Fruit fly (Drosophila melanogaster) whole organism, embryonic: Measurements from ENCODE around the gene witty.

Experiments used
- Bgb ChIP-seq: fragments of 200-800 bp; sonication (Bioruptor generic); IDR thresholded peaks from 2 replicates; pipeline ENCODE4 v1.3.6; 2022; ENCODE audit warnings: missing biosample characterization, missing genetic modification characterization; ENCODE audit not compliant: partially characterized antibody
- CG10209 ChIP-seq: fragments of 200-800 bp; sonication (Bioruptor generic); optimal IDR thresholded peaks from 3 replicates; lab custom pipeline; 2017; ENCODE audit warnings: missing biosample characterization, mild to moderate bottlenecking, missing genetic modification characterization, missing genetic modification reagents
- CG10565 ChIP-seq: fragments of 200-800 bp; sonication (Bioruptor generic); optimal IDR thresholded peaks from 3 replicates; lab custom pipeline; 2016; ENCODE audit warnings: missing biosample characterization, mild to moderate bottlenecking, missing genetic modification characterization
- CG12071 ChIP-seq: fragments of 200-800 bp; sonication (Bioruptor generic); optimal IDR thresholded peaks from 3 replicates; lab custom pipeline; 2018; ENCODE audit warnings: missing biosample characterization, mild to moderate bottlenecking, missing genetic modification characterization
- CG12659 ChIP-seq: fragments of 200-800 bp; sonication (Bioruptor generic); optimal IDR thresholded peaks from 3 replicates; lab custom pipeline; 2017; ENCODE audit warnings: mild to moderate bottlenecking, missing biosample characterization, missing genetic modification reagents, missing genetic modification characterization
- CG12769 ChIP-seq: fragments of 200-800 bp; sonication (Bioruptor generic); optimal IDR thresholded peaks from 2 replicates; lab custom pipeline; 2019; ENCODE audit warnings: missing biosample characterization, mild to moderate bottlenecking, missing genetic modification characterization, moderate library complexity
- CG14860 ChIP-seq: fragments of 200-800 bp; sonication (Bioruptor generic); IDR thresholded peaks from 3 replicates; pipeline ENCODE4 v1.3.6; 2022; ENCODE audit warnings: missing biosample characterization, missing genetic modification characterization; ENCODE audit not compliant: partially characterized antibody
- CG15514 ChIP-seq: fragments of 200-800 bp; sonication (Bioruptor generic); optimal IDR thresholded peaks from 3 replicates; lab custom pipeline; 2017; ENCODE audit warnings: missing biosample characterization, missing genetic modification characterization, mild to moderate bottlenecking, moderate library complexity, missing genetic modification reagents
- CG18764 ChIP-seq: fragments of 200-800 bp; sonication (Bioruptor generic); optimal IDR thresholded peaks from 3 replicates; lab custom pipeline; 2016; ENCODE audit warnings: missing biosample characterization, missing genetic modification characterization
- CG2678 ChIP-seq: fragments of 200-800 bp; sonication (Bioruptor generic); optimal IDR thresholded peaks from 3 replicates; lab custom pipeline; 2019; ENCODE audit warnings: missing biosample characterization, mild to moderate bottlenecking, missing genetic modification characterization, moderate library complexity
- CG3163 ChIP-seq: fragments of 200-800 bp; sonication (Bioruptor generic); optimal IDR thresholded peaks from 3 replicates; lab custom pipeline; 2016; ENCODE audit warnings: missing biosample characterization, missing genetic modification characterization
- CG33557 ChIP-seq: fragments of 200-800 bp; sonication (Bioruptor generic); optimal IDR thresholded peaks from 2 replicates; lab custom pipeline; 2019; ENCODE audit warnings: missing biosample characterization, mild to moderate bottlenecking, missing genetic modification characterization, moderate library complexity
- CG34224 ChIP-seq: fragments of 200-800 bp; sonication (Bioruptor generic); IDR thresholded peaks from 3 replicates; pipeline ENCODE4 v1.3.6; 2022; ENCODE audit warnings: missing biosample characterization, missing genetic modification characterization; ENCODE audit not compliant: partially characterized antibody
- CG3726 ChIP-seq: fragments of 200-800 bp; sonication (Bioruptor generic); IDR thresholded peaks from 3 replicates; pipeline ENCODE4, ENCODE4 v1.3.6; 2022; ENCODE audit warnings: missing biosample characterization, missing genetic modification characterization
- CG4328 ChIP-seq: fragments of 200-800 bp; sonication (Bioruptor generic); optimal IDR thresholded peaks from 3 replicates; lab custom pipeline; 2017; ENCODE audit warnings: missing biosample characterization, missing genetic modification reagents, missing genetic modification characterization
- CG5953 ChIP-seq: fragments of 200-800 bp; sonication (Bioruptor generic); IDR thresholded peaks from 2 replicates; pipeline ENCODE4 v1.3.6; 2022; ENCODE audit warnings: missing biosample characterization, missing genetic modification characterization
- CG6654 ChIP-seq: fragments of 200-800 bp; sonication (Bioruptor generic); optimal IDR thresholded peaks from 2 replicates; lab custom pipeline; 2017; ENCODE audit warnings: missing biosample characterization, mild to moderate bottlenecking, missing genetic modification characterization
- CG7745 ChIP-seq: fragments of 200-800 bp; sonication (Bioruptor generic); optimal IDR thresholded peaks from 2 replicates; lab custom pipeline; 2018; ENCODE audit warnings: missing biosample characterization, mild to moderate bottlenecking, missing genetic modification characterization, moderate library complexity
- CG9876 ChIP-seq: fragments of 200-800 bp; sonication (Bioruptor generic); optimal IDR thresholded peaks from 2 replicates; lab custom pipeline; 2016; ENCODE audit warnings: missing biosample characterization, missing genetic modification characterization
- CoRest ChIP-seq: fragments of 200-800 bp; sonication (Bioruptor generic); optimal IDR thresholded peaks from 3 replicates; lab custom pipeline; 2018; ENCODE audit warnings: missing biosample characterization, mild to moderate bottlenecking, missing genetic modification characterization, moderate library complexity
- D19A ChIP-seq: fragments of 200-800 bp; optimal IDR thresholded peaks from 3 replicates; lab custom pipeline; 2019; ENCODE audit warnings: missing biosample characterization, mild to moderate bottlenecking, missing genetic modification characterization, moderate library complexity
- Dbx ChIP-seq: fragments of 200-800 bp; sonication (Bioruptor generic); IDR thresholded peaks from 3 replicates; pipeline ENCODE4 v1.3.6; 2022; ENCODE audit warnings: missing biosample characterization, missing genetic modification characterization
- Ets65A ChIP-seq: fragments of 200-800 bp; sonication (Bioruptor generic); peaks from one replicate; lab custom pipeline; 2016; ENCODE audit warnings: missing biosample characterization, missing genetic modification characterization
- Fer2 ChIP-seq: fragments of 200-800 bp; sonication (Bioruptor generic); optimal IDR thresholded peaks from 2 replicates; lab custom pipeline; 2018; ENCODE audit warnings: missing biosample characterization, mild to moderate bottlenecking, missing genetic modification characterization, moderate library complexity
- Hmx ChIP-seq: fragments of 200-800 bp; sonication (Bioruptor generic); optimal IDR thresholded peaks from 2 replicates; lab custom pipeline; 2016; ENCODE audit warnings: missing biosample characterization, missing genetic modification characterization
- Lhr ChIP-seq: fragments of 200-800 bp; sonication (Bioruptor generic); optimal IDR thresholded peaks from 3 replicates; lab custom pipeline; 2017; ENCODE audit warnings: mild to moderate bottlenecking, missing biosample characterization, missing genetic modification reagents, missing genetic modification characterization
- Meics ChIP-seq: fragments of 200-800 bp; sonication (Bioruptor generic); optimal IDR thresholded peaks from 2 replicates; lab custom pipeline; 2017; ENCODE audit warnings: missing biosample characterization, mild to moderate bottlenecking, missing genetic modification characterization
- Oli ChIP-seq: fragments of 200-800 bp; sonication (Bioruptor generic); optimal IDR thresholded peaks from 2 replicates; lab custom pipeline; 2018; ENCODE audit warnings: missing biosample characterization, mild to moderate bottlenecking, missing genetic modification characterization, moderate library complexity
- Sin3A ChIP-seq: fragments of >200 bp; optimal IDR thresholded peaks from 2 replicates; lab custom pipeline; 2018
- bowl ChIP-seq: fragments of 200-800 bp; sonication (Bioruptor generic); IDR thresholded peaks from 2 replicates; pipeline ENCODE4 v1.3.6; 2022; ENCODE audit warnings: missing biosample characterization, missing genetic modification characterization
- br ChIP-seq: fragments of >200 bp; optimal IDR thresholded peaks from 2 replicates; lab custom pipeline; 2017
- bsh ChIP-seq, 2 experiments: fragments of 200-800 bp; sonication (Bioruptor generic); optimal IDR thresholded peaks; 2 replicates each; lab custom pipeline; 2017 to 2018; ENCODE audit warnings: mild to moderate bottlenecking in 2 of 2, missing biosample characterization in 2 of 2, missing genetic modification characterization in 2 of 2, moderate library complexity in 1 of 2
- cas ChIP-seq: fragments of 200-800 bp; sonication (Bioruptor generic); IDR thresholded peaks from 2 replicates; pipeline ENCODE4 v1.3.6; 2022; ENCODE audit warnings: missing biosample characterization, missing genetic modification characterization
- dm ChIP-seq: fragments of 200-800 bp; sonication (Bioruptor generic); optimal IDR thresholded peaks from 3 replicates; lab custom pipeline; 2016; ENCODE audit warnings: missing biosample characterization, missing genetic modification characterization
- esg ChIP-seq: fragments of 200-800 bp; sonication (Bioruptor generic); conservative IDR thresholded peaks from 2 replicates; pipeline ENCODE4 v1.3.6; 2022; ENCODE audit warnings: missing biosample characterization, missing genetic modification characterization
- gcm ChIP-seq: fragments of 200-800 bp; sonication (Bioruptor generic); optimal IDR thresholded peaks from 2 replicates; lab custom pipeline; 2019; ENCODE audit warnings: missing biosample characterization, mild to moderate bottlenecking, missing genetic modification characterization, moderate library complexity
- gcm2 ChIP-seq: fragments of 200-800 bp; sonication (Bioruptor generic); optimal IDR thresholded peaks from 2 replicates; lab custom pipeline; 2016; ENCODE audit warnings: missing biosample characterization, missing genetic modification characterization
- hkb ChIP-seq, 2 experiments: fragments of 200-800 bp in 1 of 2; fragments of >200 bp in 1 of 2; sonication (Bioruptor generic) in 1 of 2; IDR thresholded peaks in 1 of 2; optimal IDR thresholded peaks in 1 of 2; 2 replicates each; pipeline versions ENCODE4 v1.3.6 to Lab custom; 2017 to 2022; ENCODE audit warnings: missing biosample characterization in 1 of 2, missing genetic modification characterization in 1 of 2
- kni ChIP-seq: fragments of 200-800 bp; sonication (Bioruptor generic); optimal IDR thresholded peaks from 3 replicates; lab custom pipeline; 2017; ENCODE audit warnings: mild to moderate bottlenecking, missing biosample characterization, missing genetic modification reagents, missing genetic modification characterization
- lov ChIP-seq, 2 experiments: fragments of 200-800 bp in 1 of 2; fragments of >200 bp in 1 of 2; sonication (Bioruptor generic) in 1 of 2; IDR thresholded peaks in 1 of 2; optimal IDR thresholded peaks in 1 of 2; 2 replicates in 1 of 2; 3 replicates in 1 of 2; pipeline versions ENCODE4 v1.3.6 to Lab custom; 2017 to 2022; ENCODE audit warnings: missing biosample characterization in 1 of 2, missing genetic modification characterization in 1 of 2
- pfk ChIP-seq: fragments of 200-800 bp; sonication (Bioruptor generic); optimal IDR thresholded peaks from 2 replicates; lab custom pipeline; 2018; ENCODE audit warnings: missing biosample characterization, mild to moderate bottlenecking, missing genetic modification characterization, moderate library complexity
- ranshi ChIP-seq: fragments of 200-800 bp; sonication (Bioruptor generic); IDR thresholded peaks from 2 replicates; pipeline ENCODE4 v1.3.6; 2022; ENCODE audit warnings: missing biosample characterization, missing genetic modification characterization
- sd ChIP-seq: fragments of 200-800 bp; sonication (Bioruptor generic); optimal IDR thresholded peaks from 3 replicates; lab custom pipeline; 2018; ENCODE audit warnings: missing biosample characterization, mild to moderate bottlenecking, missing genetic modification characterization, moderate library complexity
- sens ChIP-seq: fragments of 200-800 bp; sonication (Bioruptor generic); peaks from one replicate; lab custom pipeline; 2016; ENCODE audit warnings: missing biosample characterization, missing genetic modification characterization
- sna ChIP-seq: fragments of 200-800 bp; sonication (Bioruptor generic); IDR thresholded peaks from 2 replicates; pipeline ENCODE4 v1.3.6; 2022; ENCODE audit warnings: missing biosample characterization, missing genetic modification characterization; ENCODE audit not compliant: partially characterized antibody
- sob ChIP-seq: fragments of 200-800 bp; sonication (Bioruptor generic); IDR thresholded peaks from 2 replicates; pipeline ENCODE4 v1.3.6; 2022; ENCODE audit warnings: missing biosample characterization, missing genetic modification characterization
- tio ChIP-seq: fragments of 200-800 bp; sonication (Bioruptor generic); optimal IDR thresholded peaks from 2 replicates; lab custom pipeline; 2017; ENCODE audit warnings: missing biosample characterization, missing genetic modification characterization, inconsistent platforms
- wor ChIP-seq: fragments of 200-800 bp; sonication (Bioruptor generic); IDR thresholded peaks from 2 replicates; pipeline ENCODE4 v1.3.6; 2022; ENCODE audit warnings: missing biosample characterization, missing genetic modification characterization

The witty gene

dm6 chr2L:8319858-8320525 lies 18.1 kb upstream of the witty start, which contains the start of the genes mtsh and strat (continued):
- TF ChIP-seq cas (GFP tag; lab: Robert Waterston, UW) = no peak
- TF ChIP-seq CG3163 = peak; percentile 11
- peak; percentile 5 for TF ChIP-seq pfk (GFP tag; lab: Kevin White, UChicago)
- TF ChIP-seq Hmx = no peak
- TF ChIP-seq CG2678 = no peak
- no peak for TF ChIP-seq CG12769
- no peak for TF ChIP-seq Lhr
- peak; percentile 73 for TF ChIP-seq Bgb (GFP tag; lab: Robert Waterston, UW)
- TF ChIP-seq D19A = no peak
- no peak for TF ChIP-seq sd (tag; lab: Kevin White, UChicago)
- no peak for TF ChIP-seq CG3726 (GFP tag; lab: Robert Waterston, UW)
- no peak for TF ChIP-seq CG6654 (GFP tag; lab: Kevin White, UChicago)
- TF ChIP-seq lov (optimal IDR thresholded peaks at IDR 0.05; lab: Kevin White, UChicago) = no peak
- TF ChIP-seq lov (GFP tag; IDR thresholded peaks at IDR 0.05; lab: Robert Waterston, UW) = peak; percentile 83; the same call in 2 of the 3 replicates
- no peak for TF ChIP-seq Dbx
- TF ChIP-seq CG10209 (GFP tag; lab: Kevin White, UChicago) = peak; percentile 21
- TF ChIP-seq Fer2 (tag; lab: Kevin White, UChicago) = peak; percentile 31
- peak; percentile 61; the same call in 2 of the 3 replicates for TF ChIP-seq CG14860 (GFP tag; lab: Robert Waterston, UW)
- TF ChIP-seq bowl (GFP tag; lab: Robert Waterston, UW) = no peak
- TF ChIP-seq CG34224 = peak; percentile 59
- TF ChIP-seq sna (GFP tag; lab: Robert Waterston, UW) = no peak; the same call in none of the 2 replicates
- TF ChIP-seq CG4328 = peak; percentile 66
- TF ChIP-seq br = no peak
- peak; percentile 94 for TF ChIP-seq Ets65A (GFP tag; lab: Kevin White, UChicago)
- peak in 1 of 2 experiments; percentile 39 for TF ChIP-seq bsh (GFP tag; optimal IDR thresholded peaks at IDR 0.05; lab: Kevin White, UChicago)
- no peak for TF ChIP-seq tio (GFP tag; lab: Kevin White, UChicago)
- TF ChIP-seq ranshi (GFP tag; lab: Robert Waterston, UW) = peak; percentile 48; the same call in 1 of the 2 replicates
- TF ChIP-seq Sin3A = peak; percentile 50
- no peak for TF ChIP-seq hkb (optimal IDR thresholded peaks at IDR 0.05; lab: Kevin White, UChicago)
- TF ChIP-seq hkb (GFP tag; IDR thresholded peaks at IDR 0.05; lab: Robert Waterston, UW) = peak; percentile 37
- no peak for TF ChIP-seq CG5953 (GFP tag; lab: Robert Waterston, UW)
- TF ChIP-seq Meics (GFP tag; lab: Kevin White, UChicago) = peak; percentile 81
- no peak for TF ChIP-seq Oli
- no peak for TF ChIP-seq esg (GFP tag; lab: Robert Waterston, UW)
- TF ChIP-seq CG12659 = peak; percentile 55
- TF ChIP-seq wor (GFP tag; lab: Robert Waterston, UW) = no peak
- TF ChIP-seq CG18764 (GFP tag; lab: Kevin White, UChicago) = peak; percentile 62
- peak; percentile 83 for TF ChIP-seq CG15514 (GFP tag; lab: Kevin White, UChicago)
- peak; percentile 48 for TF ChIP-seq CoRest
- TF ChIP-seq gcm (GFP tag; lab: Kevin White, UChicago) = peak; percentile 40
- peak; percentile 76 for TF ChIP-seq sob (GFP tag; lab: Robert Waterston, UW)
- TF ChIP-seq CG10565 = no peak
- peak; percentile 91 for TF ChIP-seq sens (GFP tag; lab: Kevin White, UChicago)
- TF ChIP-seq gcm2 (GFP tag; lab: Kevin White, UChicago) = no peak
- TF ChIP-seq CG33557 = peak; percentile 59
- TF ChIP-seq CG7745 (tag; lab: Kevin White, UChicago) = no peak
- TF ChIP-seq dm (GFP tag; lab: Kevin White, UChicago) = peak; percentile 55
- peak; percentile 71 for TF ChIP-seq CG12071 (GFP tag; lab: Kevin White, UChicago)
- TF ChIP-seq kni (GFP tag; lab: Kevin White, UChicago) = peak; percentile 45
- peak; percentile 6 for TF ChIP-seq CG9876 (GFP tag; lab: Kevin White, UChicago)
